Worm (Caenorhabditis elegans) whole organism, L4 larva: ENCODE results near the gene Y47D7A.12.

Source experiments
- F44E2.7 ChIP-seq: fragments of 200-800 bp; sonication (Bioruptor generic); IDR thresholded peaks from 2 replicates; pipeline ENCODE4 v2.1.2; 2022; ENCODE audit warnings: missing genetic modification characterization, missing compliant biosample characterization
- F49E8.2 ChIP-seq: sonication (generic microtip); optimal IDR thresholded peaks from 2 replicates; lab custom pipeline; 2016; ENCODE audit warnings: missing compliant biosample characterization, mild to moderate bottlenecking, missing genetic modification characterization, borderline replicate concordance
- T20F7.1 ChIP-seq: fragments of 200-800 bp; sonication (Bioruptor generic); optimal IDR thresholded peaks from 2 replicates; lab custom pipeline; 2018; ENCODE audit warnings: mild to moderate bottlenecking, missing genetic modification characterization, missing compliant biosample characterization
- Y5F2A.4 ChIP-seq: fragments of 200-800 bp; sonication (Bioruptor generic); optimal IDR thresholded peaks from 2 replicates; lab custom pipeline; 2018; ENCODE audit warnings: mild to moderate bottlenecking, missing genetic modification characterization, missing compliant biosample characterization
- aha-1 ChIP-seq: fragments of 150-350 bp; peaks from one replicate; lab custom pipeline; 2014; ENCODE audit warnings: missing biosample characterization, missing genetic modification characterization
- ama-1 ChIP-seq: fragments of 150-350 bp; optimal IDR thresholded peaks from 2 replicates; lab custom pipeline; 2014; ENCODE audit warnings: inconsistent platforms, mixed read lengths
- attf-4 ChIP-seq: sonication (generic microtip); optimal IDR thresholded peaks from 3 replicates; lab custom pipeline; 2017; ENCODE audit warnings: missing biosample characterization, missing genetic modification characterization
- ces-1 ChIP-seq: fragments of 150-350 bp; sonication (generic microtip); optimal IDR thresholded peaks from 4 replicates; lab custom pipeline; 2014; ENCODE audit warnings: missing biosample characterization, missing genetic modification reagents, missing genetic modification characterization
- daf-12 ChIP-seq: fragments of 150-350 bp; optimal IDR thresholded peaks from 2 replicates; lab custom pipeline; 2014; ENCODE audit warnings: missing biosample characterization, missing genetic modification reagents, missing genetic modification characterization
- daf-8 ChIP-seq: fragments of 200-800 bp; sonication (Bioruptor generic); IDR thresholded peaks from 2 replicates; pipeline ENCODE4 v1.3.6; 2022; ENCODE audit warnings: missing genetic modification characterization, missing compliant biosample characterization
- fkh-10 ChIP-seq: fragments of 150-350 bp; optimal IDR thresholded peaks from 2 replicates; lab custom pipeline; 2014; ENCODE audit warnings: missing biosample characterization, missing genetic modification reagents, missing genetic modification characterization
- hlh-11 ChIP-seq: fragments of 200-800 bp; sonication (Bioruptor generic); optimal IDR thresholded peaks from 2 replicates; lab custom pipeline; 2018; ENCODE audit warnings: mild to moderate bottlenecking, missing genetic modification characterization, missing compliant biosample characterization
- lin-15B ChIP-seq: fragments of 150-350 bp; sonication (generic microtip); optimal IDR thresholded peaks from 3 replicates; lab custom pipeline; 2014; ENCODE audit warnings: missing biosample characterization, missing genetic modification characterization
- lin-38 ChIP-seq: fragments of 200-800 bp; sonication (Bioruptor generic); IDR thresholded peaks from 2 replicates; pipeline ENCODE4 v1.3.6; 2022; ENCODE audit warnings: missing genetic modification reagents, missing genetic modification characterization, missing compliant biosample characterization
- lin-39 ChIP-seq: fragments of 150-350 bp; optimal IDR thresholded peaks from 2 replicates; lab custom pipeline; 2014; ENCODE audit warnings: missing biosample characterization, missing genetic modification reagents, missing genetic modification characterization
- lsy-2 ChIP-seq, 2 experiments: fragments of 150-350 bp in 1 of 2; sonication (generic microtip) in 1 of 2; optimal IDR thresholded peaks; 2 replicates each; lab custom pipeline; 2014 to 2017; ENCODE audit warnings: missing biosample characterization in 2 of 2, missing genetic modification characterization in 2 of 2
- madf-5 ChIP-seq, 2 experiments: fragments of 200-800 bp; sonication (Bioruptor generic); IDR thresholded peaks; 2 replicates each; pipeline ENCODE4 v1.3.6; 2022; ENCODE audit warnings: missing compliant biosample characterization in 2 of 2, missing genetic modification characterization in 2 of 2
- madf-9 ChIP-seq: fragments of 200-800 bp; sonication (Bioruptor generic); conservative IDR thresholded peaks from 2 replicates; pipeline ENCODE4 v1.3.6; 2022; ENCODE audit warnings: missing genetic modification reagents, missing genetic modification characterization, missing compliant biosample characterization
- mxl-3 ChIP-seq: fragments of 200-800 bp; sonication (Bioruptor generic); optimal IDR thresholded peaks from 2 replicates; lab custom pipeline; 2018; ENCODE audit warnings: mild to moderate bottlenecking, missing genetic modification characterization, missing compliant biosample characterization
- nhr-111 ChIP-seq: fragments of 200-800 bp; sonication (Bioruptor generic); optimal IDR thresholded peaks from 2 replicates; lab custom pipeline; 2018; ENCODE audit warnings: mild to moderate bottlenecking, missing genetic modification characterization, missing compliant biosample characterization
- nhr-25 ChIP-seq: sonication (generic microtip); optimal IDR thresholded peaks from 2 replicates; lab custom pipeline; 2017; ENCODE audit warnings: missing genetic modification characterization, mild to moderate bottlenecking, missing compliant biosample characterization, antibody characterized with exemption, moderate library complexity, borderline replicate concordance; ENCODE audit not compliant: insufficient read depth
- nhr-42 ChIP-seq: fragments of 200-800 bp; sonication (Bioruptor generic); IDR thresholded peaks from 2 replicates; pipeline ENCODE4 v1.3.6; 2022; ENCODE audit warnings: missing genetic modification characterization, missing compliant biosample characterization
- pha-4 ChIP-seq, 2 experiments: fragments of 150-350 bp in 1 of 2; fragments of 200-800 bp in 1 of 2; sonication (Bioruptor generic) in 1 of 2; IDR thresholded peaks in 1 of 2; optimal IDR thresholded peaks in 1 of 2; 2 replicates each; pipeline versions ENCODE4 v1.3.6 to Lab custom; 2014 to 2022; ENCODE audit warnings: missing genetic modification characterization in 2 of 2, missing genetic modification reagents in 2 of 2, missing biosample characterization in 1 of 2, missing compliant biosample characterization in 1 of 2
- rbr-2 ChIP-seq: sonication (generic microtip); optimal IDR thresholded peaks from 2 replicates; lab custom pipeline; 2016; ENCODE audit warnings: missing genotype, missing genetic modification characterization, missing compliant biosample characterization
- set-16 ChIP-seq: fragments of 200-800 bp; sonication (Bioruptor generic); IDR thresholded peaks from 2 replicates; pipeline ENCODE4 v1.3.6; 2022; ENCODE audit warnings: missing genetic modification reagents, missing genetic modification characterization, missing compliant biosample characterization
- spr-3 ChIP-seq: fragments of 200-800 bp; sonication (Bioruptor generic); optimal IDR thresholded peaks from 2 replicates; lab custom pipeline; 2018; ENCODE audit warnings: mild to moderate bottlenecking, missing genetic modification characterization, missing compliant biosample characterization
- unc-62 ChIP-seq, 3 experiments: fragments of 150-350 bp in 1 of 3; sonication (generic microtip); optimal IDR thresholded peaks in 2 of 3; peaks in 1 of 3; 1 replicate in 1 of 3; 2 replicates in 2 of 3; lab custom pipeline; 2014 to 2017; ENCODE audit warnings: missing biosample characterization in 3 of 3, missing genetic modification characterization in 3 of 3, missing genetic modification reagents in 3 of 3, missing genotype in 1 of 3
- zag-1 ChIP-seq: fragments of 150-350 bp; optimal IDR thresholded peaks from 2 replicates; lab custom pipeline; 2014; ENCODE audit warnings: missing biosample characterization, missing genetic modification characterization
- zip-11 ChIP-seq: fragments of 200-800 bp; sonication (Bioruptor generic); IDR thresholded peaks from 2 replicates; pipeline ENCODE4 v1.3.6; 2022; ENCODE audit warnings: missing genetic modification characterization, missing compliant biosample characterization
- zip-2 ChIP-seq: fragments of 150-350 bp; optimal IDR thresholded peaks from 2 replicates; lab custom pipeline; 2014; ENCODE audit warnings: missing biosample characterization, missing genetic modification characterization
- ztf-7 ChIP-seq: fragments of 150-350 bp; optimal IDR thresholded peaks from 2 replicates; lab custom pipeline; 2014; ENCODE audit warnings: missing biosample characterization, missing genetic modification characterization

Gene Y47D7A.12

DNA sequence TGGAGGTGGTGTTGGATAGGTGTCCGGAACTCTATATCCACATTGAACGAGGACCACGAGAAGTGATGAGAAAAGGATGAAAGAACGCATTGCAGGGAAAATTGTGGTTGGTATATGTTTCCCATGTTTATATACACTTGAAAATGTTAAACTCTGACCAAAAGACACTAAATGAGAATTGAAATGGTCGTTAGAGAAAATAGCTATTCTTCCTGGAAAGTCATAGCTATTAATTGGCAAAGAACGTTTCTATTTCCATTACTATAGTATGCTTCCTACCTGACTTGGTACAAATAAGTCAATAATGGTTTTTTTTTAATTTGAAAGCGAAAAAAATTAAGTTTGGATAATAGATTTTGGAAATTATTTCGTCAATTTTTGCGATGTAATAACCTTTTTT lies 12.8 kb downstream of the Y47D7A.12 start, which contains the start of gene Y47D7A.18:
Y47D7A.18 (minus strand) TSS at position 101 of the 400 bp plus-strand sequence.
- TF ChIP-seq madf-5 (GFP tag; IDR thresholded peaks at IDR 0.05; lab: Robert Waterston, UW) = no peak
- TF ChIP-seq nhr-111 (GFP tag; lab: Kevin White, UChicago) = no peak
- TF ChIP-seq unc-62 (GFP tag; optimal IDR thresholded peaks at IDR 0.05 in 1 of 2; lab: Kevin White, UChicago) = peak in 1 of 2 experiments; percentile 31
- no peak for TF ChIP-seq unc-62 (tag; optimal IDR thresholded peaks at IDR 0.05; lab: Kevin White, UChicago)
- no peak for TF ChIP-seq zip-2 (tag; lab: Kevin White, UChicago)
- no peak for TF ChIP-seq daf-8 (GFP tag; lab: Robert Waterston, UW)
- TF ChIP-seq nhr-25 (tag; lab: Kevin White, UChicago) = no peak

DNA sequence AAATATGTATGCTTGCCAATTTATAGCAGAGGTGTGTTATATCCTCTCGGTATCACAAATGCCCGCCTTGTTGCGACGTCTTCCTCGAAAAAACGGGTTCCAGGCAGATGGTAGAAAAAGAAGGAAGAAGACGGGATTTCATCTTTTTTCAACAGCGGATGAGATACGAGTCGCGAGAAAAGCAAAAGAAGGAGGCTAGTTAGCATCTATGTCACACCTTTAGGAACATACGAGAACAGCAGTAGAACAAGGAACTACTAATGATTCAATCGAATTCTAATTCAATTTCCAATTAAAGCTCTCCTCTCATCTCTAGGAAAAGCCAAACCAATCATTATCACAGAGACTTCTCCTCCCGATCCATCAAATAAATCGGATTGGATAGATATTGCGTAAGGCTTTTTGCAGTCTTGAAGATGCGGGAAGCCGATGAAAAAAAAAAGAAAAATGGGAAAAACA lies 14.8 kb downstream of the Y47D7A.12 start, which contains the start of gene grl-5:
grl-5 (minus strand) TSS at position 51 of the 459 bp plus-strand sequence.
- TF ChIP-seq aha-1 (tag; lab: Kevin White, UChicago) (peak; percentile 94), rbr-2 (no peak), unc-62 (GFP tag; optimal IDR thresholded peaks at IDR 0.05 in 1 of 2; lab: Kevin White, UChicago) (peak in 1 of 2 experiments; percentile 84), unc-62 (tag; optimal IDR thresholded peaks at IDR 0.05; lab: Kevin White, UChicago) (no peak), hlh-11 (peak; percentile 41)

DNA sequence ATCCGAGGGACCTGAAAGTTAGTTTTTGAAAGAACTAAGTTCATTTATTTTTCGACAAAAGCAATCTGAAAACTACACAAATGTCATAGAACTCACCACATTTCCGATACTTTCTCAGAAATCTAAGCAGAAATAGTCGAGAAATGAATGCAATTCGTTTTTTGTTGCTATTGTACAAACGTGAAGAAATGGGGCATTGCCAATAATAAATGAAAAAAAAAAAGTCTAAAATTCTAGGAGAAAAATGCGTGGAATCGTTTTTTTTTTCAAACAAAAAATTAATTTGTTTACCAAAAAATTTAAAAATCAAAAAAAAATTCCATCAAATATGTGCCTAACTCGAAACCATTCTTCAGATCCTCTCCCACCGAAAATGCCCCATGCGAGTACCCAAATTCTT lies 17.8 kb downstream of the Y47D7A.12 start, which contains the start of gene Y47D7A.17:
Y47D7A.17 (minus strand) TSS at position 101 of the 400 bp plus-strand sequence.
- no peak for TF ChIP-seq unc-62 (GFP tag; optimal IDR thresholded peaks at IDR 0.05 in 1 of 2; lab: Kevin White, UChicago)
- TF ChIP-seq unc-62 (tag; optimal IDR thresholded peaks at IDR 0.05; lab: Kevin White, UChicago) = no peak
- no peak for TF ChIP-seq ces-1 (GFP tag; lab: Kevin White, UChicago)
- TF ChIP-seq ztf-7 (tag; lab: Kevin White, UChicago) = no peak
- TF ChIP-seq T20F7.1 (GFP tag; lab: Kevin White, UChicago) = no peak
- TF ChIP-seq lin-39 (tag; lab: Kevin White, UChicago) = no peak
- TF ChIP-seq F49E8.2 = no peak
- TF ChIP-seq attf-4 (tag; lab: Kevin White, UChicago) = no peak
- TF ChIP-seq nhr-42 (GFP tag; lab: Robert Waterston, UW) = no peak
- TF ChIP-seq madf-5 (GFP tag; IDR thresholded peaks at IDR 0.05; lab: Robert Waterston, UW) = no peak
- no peak for TF ChIP-seq spr-3 (GFP tag; lab: Kevin White, UChicago)
- no peak for TF ChIP-seq zag-1 (tag; lab: Kevin White, UChicago)
- TF ChIP-seq, all 104 proteins: peak for 0

DNA sequence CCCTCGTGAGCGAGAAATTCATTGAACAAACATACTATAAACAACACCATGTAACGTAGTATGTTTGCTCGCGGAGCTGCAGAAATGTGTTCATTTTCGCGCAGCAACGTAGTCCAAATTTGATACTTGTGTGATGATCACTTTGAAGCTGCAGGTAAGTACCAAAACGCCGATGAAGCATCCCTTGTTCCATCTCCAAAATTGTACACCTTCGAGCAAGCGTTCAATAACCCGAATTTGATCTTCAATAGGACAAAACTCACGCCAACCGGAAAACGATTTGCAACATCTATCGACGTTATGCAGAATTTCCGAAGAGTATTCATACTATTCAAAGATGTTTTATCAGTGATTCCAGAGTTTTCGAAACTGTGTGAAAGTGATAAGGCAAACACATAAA lies 18.8 kb downstream of the Y47D7A.12 start, which contains the start of gene Y47D7A.3:
Y47D7A.3 (plus strand) TSS at position 301 of the 400 bp plus-strand sequence.
- no peak for TF ChIP-seq madf-9 (GFP tag; lab: Robert Waterston, UW)
- TF ChIP-seq fkh-10 (GFP tag; lab: Kevin White, UChicago) = no peak
- TF ChIP-seq lsy-2 (tag; optimal IDR thresholded peaks at IDR 0.05; lab: Kevin White, UChicago) = no peak
- no peak for TF ChIP-seq zip-11 (GFP tag; lab: Robert Waterston, UW)
- no peak for TF ChIP-seq lin-38 (GFP tag; lab: Robert Waterston, UW)
- no peak for TF ChIP-seq ama-1 (lab: Kevin White, UChicago)

DNA sequence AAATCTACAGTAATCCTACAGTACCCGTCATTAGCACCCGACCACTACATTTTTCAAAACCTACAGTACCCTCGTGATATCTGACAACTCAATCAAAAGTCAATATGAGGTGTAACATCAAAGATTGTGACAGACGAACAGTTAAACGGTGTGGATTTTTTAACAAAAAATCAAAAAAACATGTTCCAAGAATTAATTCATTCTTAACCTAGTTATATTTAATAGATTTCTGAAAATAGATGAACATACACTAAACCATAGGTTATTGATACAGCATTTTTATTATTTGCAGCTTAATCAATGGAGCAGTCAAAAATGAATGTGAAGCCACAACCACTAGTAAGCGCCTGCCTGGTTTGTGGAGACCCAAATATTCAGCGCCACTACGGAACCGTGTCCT lies 22.0 kb downstream of the Y47D7A.12 start, which contains the start of gene nhr-118:
nhr-118 (plus strand) TSS at position 301 of the 400 bp plus-strand sequence.
- TF ChIP-seq daf-12 (tag; lab: Kevin White, UChicago) (no peak), aha-1 (tag; lab: Kevin White, UChicago) (peak; percentile 9)

DNA sequence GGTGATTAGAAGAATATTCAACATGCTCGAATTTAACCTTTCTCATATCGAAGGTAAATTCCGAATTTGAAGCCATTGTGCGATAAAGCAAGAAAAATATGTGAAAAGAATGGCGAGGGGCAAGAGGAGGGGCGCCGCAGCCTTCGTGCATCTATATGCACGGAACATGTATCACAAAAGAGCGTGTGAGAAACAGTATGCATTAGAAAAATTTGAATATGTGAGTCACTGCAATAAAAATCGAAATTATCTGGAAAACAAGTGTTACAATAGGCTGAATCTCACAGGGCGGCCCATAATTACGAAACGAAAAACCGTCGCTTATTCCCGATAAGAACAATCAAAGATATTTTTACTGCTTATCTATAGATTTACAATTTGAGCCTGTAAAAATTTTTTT lies 27.6 kb downstream of the Y47D7A.12 start, which contains the start of gene F13A2.5:
F13A2.5 (minus strand) TSS at position 101 of the 400 bp plus-strand sequence.
- TF ChIP-seq F44E2.7 (GFP tag; lab: Robert Waterston, UW) (no peak), aha-1 (tag; lab: Kevin White, UChicago) (peak; percentile 1)

DNA sequence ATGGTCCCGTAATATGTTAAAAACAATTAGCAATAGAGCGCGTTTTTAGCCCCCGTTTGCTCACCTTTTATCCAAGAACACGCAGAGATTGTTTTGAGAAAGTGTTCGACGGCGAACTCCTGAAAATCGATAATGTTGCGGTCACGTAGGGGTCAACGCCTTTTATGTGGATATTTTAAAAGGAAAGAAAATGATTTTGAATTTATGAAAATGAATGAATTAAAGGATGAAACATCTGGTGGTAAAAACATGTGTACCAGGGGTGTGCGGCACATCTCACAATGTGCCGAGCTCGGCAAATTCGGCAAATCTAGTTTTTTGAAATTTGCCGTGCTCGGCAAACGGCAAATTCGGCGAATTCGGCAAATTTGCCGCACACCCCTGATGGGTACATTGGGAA lies 29.4 kb downstream of the Y47D7A.12 start, which contains the start of gene F13A2.4:
F13A2.4 (minus strand) TSS at position 101 of the 400 bp plus-strand sequence.
- TF ChIP-seq Y5F2A.4 (GFP tag; lab: Kevin White, UChicago) = no peak
- TF ChIP-seq lin-15B (tag; lab: Kevin White, UChicago) = no peak
- no peak for TF ChIP-seq ama-1 (lab: Kevin White, UChicago)
- TF ChIP-seq set-16 (GFP tag; lab: Robert Waterston, UW) = no peak
- no peak for TF ChIP-seq mxl-3
- TF ChIP-seq pha-4 (GFP tag; IDR thresholded peaks at IDR 0.05; lab: Robert Waterston, UW) = no peak
- no peak for TF ChIP-seq pha-4 (tag; optimal IDR thresholded peaks at IDR 0.05; lab: Kevin White, UChicago)
- TF ChIP-seq zip-11 (GFP tag; lab: Robert Waterston, UW) = no peak
